Fruit fly (Drosophila melanogaster): Measurements from ENCODE around the gene slp2.

Gene slp2

dm6 chr2L:3861388-3861787 is 24.7 kb downstream of the slp2 start (continued):
- no peak for TF ChIP-seq corto (GFP tag; optimal IDR thresholded peaks at IDR 0.05)
- peak in 1 of 3 experiments; percentile 82 for TF ChIP-seq lola (GFP tag; optimal IDR thresholded peaks at IDR 0.05)
- no peak for TF ChIP-seq CG6175 (GFP tag; IDR thresholded peaks at IDR 0.05)
- TF ChIP-seq Eip74EF (GFP tag; optimal IDR thresholded peaks at IDR 0.05), result no peak
- no peak for TF ChIP-seq Mrtf (GFP tag; IDR thresholded peaks at IDR 0.05)
- no peak for TF ChIP-seq Dip3 (GFP tag; optimal IDR thresholded peaks at IDR 0.05)
- TF ChIP-seq CG11696 (GFP tag; IDR thresholded peaks at IDR 0.05), result no peak
- peak; percentile 9 for TF ChIP-seq lilli (GFP tag; optimal IDR thresholded peaks at IDR 0.05)
- no peak for TF ChIP-seq prd (optimal IDR thresholded peaks at IDR 0.05)
- TF ChIP-seq prd (GFP tag; IDR thresholded peaks at IDR 0.05), result peak; percentile 94
- TF ChIP-seq CG14667 (GFP tag; IDR thresholded peaks at IDR 0.05), result no peak
- peak; percentile 89 for TF ChIP-seq fd102C (GFP tag; optimal IDR thresholded peaks at IDR 0.05)
- TF ChIP-seq ttk (GFP tag; IDR thresholded peaks at IDR 0.05), result no peak
- TF ChIP-seq CG31365 (tag; optimal IDR thresholded peaks at IDR 0.05), result no peak
- TF ChIP-seq dpn (GFP tag; optimal IDR thresholded peaks at IDR 0.05), result peak in 1 of 2 experiments; percentile 7
- no peak for TF ChIP-seq schlank (tag; optimal IDR thresholded peaks at IDR 0.05)
- TF ChIP-seq fd64A (GFP tag; optimal IDR thresholded peaks at IDR 0.05), result no peak
- TF ChIP-seq Scr (GFP tag; IDR thresholded peaks at IDR 0.05; ENCODE audit: partially characterized antibody), result no peak
- no peak for TF ChIP-seq D (optimal IDR thresholded peaks at IDR 0.05)
- TF ChIP-seq D (GFP tag; optimal IDR thresholded peaks at IDR 0.05), result no peak
- TF ChIP-seq disco-r (GFP tag; optimal IDR thresholded peaks at IDR 0.05), result peak; percentile 8
- no peak for TF ChIP-seq amos (GFP tag; IDR thresholded peaks at IDR 0.05; ENCODE audit: partially characterized antibody)
- TF ChIP-seq sens (GFP tag), result peak; percentile 92
- no peak for TF ChIP-seq ro (GFP tag; IDR thresholded peaks at IDR 0.05)
- peak; percentile 54 for TF ChIP-seq CG9609 (GFP tag; optimal IDR thresholded peaks at IDR 0.05)
- peak; percentile 35 for TF ChIP-seq pnt (GFP tag; optimal IDR thresholded peaks at IDR 0.05)
- no peak for TF ChIP-seq hkb (optimal IDR thresholded peaks at IDR 0.05)
- no peak for TF ChIP-seq hkb (GFP tag; IDR thresholded peaks at IDR 0.05)
- no peak for TF ChIP-seq E2f1 (GFP tag; IDR thresholded peaks at IDR 0.05)
- TF ChIP-seq Bgb (GFP tag; IDR thresholded peaks at IDR 0.05; ENCODE audit: partially characterized antibody), result no peak
- peak; percentile 43; the same call in 1 of the 3 replicates for TF ChIP-seq CG2199 (GFP tag; IDR thresholded peaks at IDR 0.05)
- no peak for TF ChIP-seq lbe (GFP tag; optimal IDR thresholded peaks at IDR 0.05)
- TF ChIP-seq CG4424 (GFP tag; optimal IDR thresholded peaks at IDR 0.05), result peak; percentile 43
- TF ChIP-seq nau (GFP tag; optimal IDR thresholded peaks at IDR 0.05), result no peak
- TF ChIP-seq CG10959 (GFP tag; IDR thresholded peaks at IDR 0.05), result peak; percentile 85
- peak; percentile 58 for TF ChIP-seq Elba2 (GFP tag; optimal IDR thresholded peaks at IDR 0.05)
- TF ChIP-seq H15 (GFP tag; IDR thresholded peaks at IDR 0.05), result no peak
- no peak for TF ChIP-seq wdn (GFP tag; IDR thresholded peaks at IDR 0.05)
- TF ChIP-seq gro (GFP tag; optimal IDR thresholded peaks at IDR 0.05), result no peak
- no peak for TF ChIP-seq her (GFP tag; optimal IDR thresholded peaks at IDR 0.05)
- no peak for TF ChIP-seq Sry-δ (GFP tag; optimal IDR thresholded peaks at IDR 0.05)
- no peak for TF ChIP-seq crp (GFP tag; optimal IDR thresholded peaks at IDR 0.05)
- TF ChIP-seq zfh1 (GFP tag; IDR thresholded peaks at IDR 0.05), result peak; percentile 81
- TF ChIP-seq CG5180 (GFP tag; optimal IDR thresholded peaks at IDR 0.05), result no peak
- no peak for TF ChIP-seq CG31388 (GFP tag; optimal IDR thresholded peaks at IDR 0.05)
- TF ChIP-seq vfl (GFP tag; optimal IDR thresholded peaks at IDR 0.05), result no peak
- TF ChIP-seq aop (GFP tag; IDR thresholded peaks at IDR 0.05), result no peak
- TF ChIP-seq Camta (GFP tag; optimal IDR thresholded peaks at IDR 0.05), result peak; percentile 7
- TF ChIP-seq CTCF (GFP tag; optimal IDR thresholded peaks at IDR 0.05), result no peak
- TF ChIP-seq luna (GFP tag; optimal IDR thresholded peaks at IDR 0.05), result no peak
- TF ChIP-seq CG10321 (GFP tag; IDR thresholded peaks at IDR 0.05), result no peak
- TF ChIP-seq Hey (tag; optimal IDR thresholded peaks at IDR 0.05), result no peak
- TF ChIP-seq CG10147 (GFP tag; optimal IDR thresholded peaks at IDR 0.05), result no peak
- TF ChIP-seq Ravus (GFP tag; IDR thresholded peaks at IDR 0.05), result no peak
